Worm (Caenorhabditis elegans): ENCODE measurements around the gene wht-6.
"Not testable (repeated sequence)": the region's sequence is repeated elsewhere in the genome, so short reads cannot be mapped to it uniquely, and the experiment has no call there.

- TF ChIP-seq nhr-11 (tag; optimal IDR thresholded peaks at IDR 0.05); lin-38 (GFP tag; IDR thresholded peaks at IDR 0.05); pha-4 (GFP tag; IDR thresholded peaks at IDR 0.05); pha-4 (tag; optimal IDR thresholded peaks at IDR 0.05); lin-39 (tag; optimal IDR thresholded peaks at IDR 0.05); spr-3 (GFP tag; optimal IDR thresholded peaks at IDR 0.05); spr-1 (tag; optimal IDR thresholded peaks at IDR 0.05); saeg-2 (GFP tag; IDR thresholded peaks at IDR 0.05); unc-62 (GFP tag; optimal IDR thresholded peaks at IDR 0.05 in 1 of 2); unc-62 (tag; optimal IDR thresholded peaks at IDR 0.05); R02D3.7 (tag; optimal IDR thresholded peaks at IDR 0.05): not testable (repeated sequence)
Observed at ce11 chrIII:6513759-6514158, 42.2 kb downstream of the wht-6 start.

Measured in whole organism, L4 larva.